Fruit fly (Drosophila melanogaster) whole organism, embryonic: ENCODE measurements around the gene bt.

Experiments
- B-H2 ChIP-seq: fragments of 200-800 bp; sonication (Bioruptor generic); optimal IDR thresholded peaks from 2 replicates; lab custom pipeline; 2018; ENCODE audit warnings: missing biosample characterization, mild to moderate bottlenecking, missing genetic modification characterization
- BtbVII ChIP-seq: fragments of 200-800 bp; sonication (Bioruptor generic); optimal IDR thresholded peaks from 3 replicates; lab custom pipeline; 2017; ENCODE audit warnings: missing biosample characterization, mild to moderate bottlenecking, missing genetic modification characterization
- CG12219 ChIP-seq: fragments of 200-800 bp; sonication (Bioruptor generic); optimal IDR thresholded peaks from 3 replicates; lab custom pipeline; 2018; ENCODE audit warnings: missing biosample characterization, mild to moderate bottlenecking, missing genetic modification characterization
- CG12236 ChIP-seq: fragments of 200-800 bp; sonication (Bioruptor generic); optimal IDR thresholded peaks from 2 replicates; lab custom pipeline; 2016; ENCODE audit warnings: missing biosample characterization, missing genetic modification characterization
- CG13287 ChIP-seq: fragments of 200-800 bp; sonication (Bioruptor generic); IDR thresholded peaks from 2 replicates; pipeline ENCODE4 v1.3.6; 2022; ENCODE audit warnings: missing biosample characterization, missing genetic modification characterization; ENCODE audit not compliant: partially characterized antibody
- CG13894 ChIP-seq: fragments of 200-800 bp; sonication (Bioruptor generic); optimal IDR thresholded peaks from 3 replicates; lab custom pipeline; 2018; ENCODE audit warnings: missing biosample characterization, mild to moderate bottlenecking, missing genetic modification characterization, moderate library complexity
- CG14965 ChIP-seq: fragments of 200-800 bp; sonication (Bioruptor generic); optimal IDR thresholded peaks from 2 replicates; lab custom pipeline; 2016; ENCODE audit warnings: missing biosample characterization, missing genetic modification characterization, borderline replicate concordance
- CG1602 ChIP-seq: fragments of 200-800 bp; sonication (Bioruptor generic); optimal IDR thresholded peaks from 3 replicates; lab custom pipeline; 2016; ENCODE audit warnings: missing biosample characterization, missing genetic modification characterization
- CG1603 ChIP-seq: fragments of 200-800 bp; sonication (Bioruptor generic); optimal IDR thresholded peaks from 2 replicates; lab custom pipeline; 2019; ENCODE audit warnings: missing biosample characterization, mild to moderate bottlenecking, missing genetic modification characterization, moderate library complexity
- CG17568 ChIP-seq: fragments of 200-800 bp; sonication (Bioruptor generic); optimal IDR thresholded peaks from 2 replicates; lab custom pipeline; 2018; ENCODE audit warnings: missing biosample characterization, mild to moderate bottlenecking, missing genetic modification characterization, moderate library complexity
- CG30403 ChIP-seq: fragments of 200-800 bp; sonication (Bioruptor generic); optimal IDR thresholded peaks from 3 replicates; lab custom pipeline; 2016; ENCODE audit warnings: missing biosample characterization, missing genetic modification characterization
- CG31365 ChIP-seq: fragments of 200-800 bp; sonication (Bioruptor generic); optimal IDR thresholded peaks from 2 replicates; lab custom pipeline; 2018; ENCODE audit warnings: missing biosample characterization, mild to moderate bottlenecking, missing genetic modification characterization
- CG3163 ChIP-seq: fragments of 200-800 bp; sonication (Bioruptor generic); optimal IDR thresholded peaks from 3 replicates; lab custom pipeline; 2016; ENCODE audit warnings: missing biosample characterization, missing genetic modification characterization
- CG32532 ChIP-seq: fragments of 200-800 bp; sonication (Bioruptor generic); IDR thresholded peaks from 2 replicates; pipeline ENCODE4 v1.3.6; 2022; ENCODE audit warnings: missing biosample characterization, missing genetic modification characterization
- CG33557 ChIP-seq: fragments of 200-800 bp; sonication (Bioruptor generic); optimal IDR thresholded peaks from 2 replicates; lab custom pipeline; 2019; ENCODE audit warnings: missing biosample characterization, mild to moderate bottlenecking, missing genetic modification characterization, moderate library complexity
- CG3995 ChIP-seq: fragments of 200-800 bp; sonication (Bioruptor generic); optimal IDR thresholded peaks from 3 replicates; lab custom pipeline; 2016; ENCODE audit warnings: missing biosample characterization, missing genetic modification characterization
- CG4360 ChIP-seq: fragments of 200-800 bp; sonication (Bioruptor generic); IDR thresholded peaks from 2 replicates; pipeline ENCODE4 v1.3.6; 2022; ENCODE audit warnings: missing biosample characterization, missing genetic modification characterization
- CG4617 ChIP-seq: fragments of 200-800 bp; sonication (Bioruptor generic); optimal IDR thresholded peaks from 3 replicates; lab custom pipeline; 2016; ENCODE audit warnings: missing biosample characterization, missing genetic modification characterization, borderline replicate concordance
- CG6272 ChIP-seq: fragments of 200-800 bp; sonication (Bioruptor generic); IDR thresholded peaks from 2 replicates; pipeline ENCODE4 v1.3.6; 2022; ENCODE audit warnings: missing biosample characterization, missing genetic modification characterization
- CG6654 ChIP-seq: fragments of 200-800 bp; sonication (Bioruptor generic); optimal IDR thresholded peaks from 2 replicates; lab custom pipeline; 2017; ENCODE audit warnings: missing biosample characterization, mild to moderate bottlenecking, missing genetic modification characterization
- CG8089 ChIP-seq: fragments of 200-800 bp; sonication (Bioruptor generic); optimal IDR thresholded peaks from 3 replicates; lab custom pipeline; 2016; ENCODE audit warnings: missing biosample characterization, missing genetic modification characterization
- CG8765 ChIP-seq: fragments of 200-800 bp; sonication (Bioruptor generic); IDR thresholded peaks from 2 replicates; pipeline ENCODE4 v1.3.6; 2022; ENCODE audit warnings: missing biosample characterization, missing genetic modification characterization
- CrebB ChIP-seq: fragments of 200-800 bp; sonication (Bioruptor generic); optimal IDR thresholded peaks from 3 replicates; lab custom pipeline; 2018; ENCODE audit warnings: missing biosample characterization, mild to moderate bottlenecking, missing genetic modification characterization
- Ets65A ChIP-seq: fragments of 200-800 bp; sonication (Bioruptor generic); peaks from one replicate; lab custom pipeline; 2016; ENCODE audit warnings: missing biosample characterization, missing genetic modification characterization
- Ets97D ChIP-seq: fragments of 200-800 bp; sonication (Bioruptor generic); optimal IDR thresholded peaks from 3 replicates; lab custom pipeline; 2016; ENCODE audit warnings: missing biosample characterization, missing genetic modification characterization
- Jarid2 ChIP-seq: fragments of 200-800 bp; sonication (Bioruptor generic); optimal IDR thresholded peaks from 3 replicates; lab custom pipeline; 2017; ENCODE audit warnings: mild to moderate bottlenecking, missing biosample characterization, missing genetic modification reagents, missing genetic modification characterization
- Mes4 ChIP-seq: fragments of 200-800 bp; sonication (Bioruptor generic); optimal IDR thresholded peaks from 2 replicates; lab custom pipeline; 2016; ENCODE audit warnings: missing biosample characterization, missing genetic modification characterization
- Ptx1 ChIP-seq: fragments of 200-800 bp; sonication (Bioruptor generic); IDR thresholded peaks from 2 replicates; pipeline ENCODE4 v1.3.6; 2022; ENCODE audit warnings: missing biosample characterization, missing genetic modification characterization
- Sry-δ ChIP-seq: fragments of 200-800 bp; sonication (Bioruptor generic); optimal IDR thresholded peaks from 2 replicates; lab custom pipeline; 2016; ENCODE audit warnings: missing biosample characterization, missing genetic modification characterization
- bbx ChIP-seq: fragments of 200-800 bp; sonication (Bioruptor generic); IDR thresholded peaks from 2 replicates; pipeline ENCODE4 v1.3.6; 2022; ENCODE audit warnings: missing biosample characterization, missing genetic modification characterization; ENCODE audit not compliant: partially characterized antibody
- bowl ChIP-seq: fragments of 200-800 bp; sonication (Bioruptor generic); IDR thresholded peaks from 2 replicates; pipeline ENCODE4 v1.3.6; 2022; ENCODE audit warnings: missing biosample characterization, missing genetic modification characterization
- crol ChIP-seq: fragments of 200-800 bp; sonication (Bioruptor generic); IDR thresholded peaks from 2 replicates; pipeline ENCODE4 v1.3.6; 2022; ENCODE audit warnings: missing biosample characterization, missing genetic modification characterization
- cwo ChIP-seq: fragments of 200-800 bp; sonication (Bioruptor generic); optimal IDR thresholded peaks from 3 replicates; lab custom pipeline; 2017; ENCODE audit warnings: missing biosample characterization, missing genetic modification characterization, mild to moderate bottlenecking, moderate library complexity, missing genetic modification reagents
- disco-r ChIP-seq: fragments of 200-800 bp; sonication (Bioruptor generic); optimal IDR thresholded peaks from 2 replicates; lab custom pipeline; 2016; ENCODE audit warnings: missing biosample characterization, missing genetic modification characterization
- ewg ChIP-seq: fragments of 200-800 bp; sonication (Bioruptor generic); optimal IDR thresholded peaks from 3 replicates; lab custom pipeline; 2017; ENCODE audit warnings: mild to moderate bottlenecking, missing biosample characterization, missing genetic modification reagents, missing genetic modification characterization
- gem ChIP-seq: fragments of 200-800 bp; sonication (Bioruptor generic); optimal IDR thresholded peaks from 2 replicates; lab custom pipeline; 2019; ENCODE audit warnings: missing biosample characterization, mild to moderate bottlenecking, missing genetic modification characterization, moderate library complexity
- jigr1 ChIP-seq: fragments of 200-800 bp; sonication (Bioruptor generic); IDR thresholded peaks from 3 replicates; pipeline ENCODE4 v1.3.6; 2022; ENCODE audit warnings: missing biosample characterization, missing genetic modification characterization
- onecut ChIP-seq: fragments of 200-800 bp; sonication (Bioruptor generic); IDR thresholded peaks from 2 replicates; pipeline ENCODE4 v1.3.6; 2022; ENCODE audit warnings: missing biosample characterization, missing genetic modification characterization
- otp ChIP-seq: fragments of 200-800 bp; sonication (Bioruptor generic); IDR thresholded peaks from 3 replicates; pipeline ENCODE4, ENCODE4 v1.3.6; 2022; ENCODE audit warnings: missing biosample characterization, missing genetic modification characterization
- pb ChIP-seq: fragments of 200-800 bp; sonication (Bioruptor generic); optimal IDR thresholded peaks from 3 replicates; lab custom pipeline; 2016; ENCODE audit warnings: missing biosample characterization, missing genetic modification characterization
- peb ChIP-seq: fragments of 200-800 bp; sonication (Bioruptor generic); IDR thresholded peaks from 2 replicates; pipeline ENCODE4 v1.3.6; 2022; ENCODE audit warnings: missing biosample characterization, missing genetic modification characterization
- pfk ChIP-seq: fragments of 200-800 bp; sonication (Bioruptor generic); optimal IDR thresholded peaks from 2 replicates; lab custom pipeline; 2018; ENCODE audit warnings: missing biosample characterization, mild to moderate bottlenecking, missing genetic modification characterization, moderate library complexity
- pho ChIP-seq: fragments of 200-800 bp; sonication (Bioruptor generic); optimal IDR thresholded peaks from 2 replicates; lab custom pipeline; 2016; ENCODE audit warnings: missing biosample characterization, missing genetic modification characterization
- psq ChIP-seq: fragments of 200-800 bp; sonication (Bioruptor generic); optimal IDR thresholded peaks from 2 replicates; lab custom pipeline; 2017; ENCODE audit warnings: missing biosample characterization, missing genetic modification characterization
- ranshi ChIP-seq: fragments of 200-800 bp; sonication (Bioruptor generic); IDR thresholded peaks from 2 replicates; pipeline ENCODE4 v1.3.6; 2022; ENCODE audit warnings: missing biosample characterization, missing genetic modification characterization
- sens ChIP-seq: fragments of 200-800 bp; sonication (Bioruptor generic); peaks from one replicate; lab custom pipeline; 2016; ENCODE audit warnings: missing biosample characterization, missing genetic modification characterization
- sens-2 ChIP-seq: fragments of 200-800 bp; sonication (Bioruptor generic); IDR thresholded peaks from 2 replicates; pipeline ENCODE4 v1.3.6; 2022; ENCODE audit warnings: missing biosample characterization, missing genetic modification characterization
- seq ChIP-seq: fragments of 200-800 bp; sonication (Bioruptor generic); IDR thresholded peaks from 2 replicates; pipeline ENCODE4 v1.3.6; 2022; ENCODE audit warnings: missing biosample characterization, missing genetic modification characterization
- tup ChIP-seq: fragments of 200-800 bp; sonication (Bioruptor generic); optimal IDR thresholded peaks from 2 replicates; lab custom pipeline; 2016; ENCODE audit warnings: missing biosample characterization, mild to moderate bottlenecking, missing genetic modification characterization, moderate library complexity
- unc-4 ChIP-seq: fragments of 200-800 bp; sonication (Bioruptor generic); IDR thresholded peaks from 2 replicates; pipeline ENCODE4 v1.3.6; 2022; ENCODE audit warnings: missing biosample characterization, missing genetic modification characterization; ENCODE audit not compliant: partially characterized antibody
- wdn ChIP-seq: fragments of 200-800 bp; sonication (Bioruptor generic); IDR thresholded peaks from 2 replicates; pipeline ENCODE4 v1.3.6; 2022; ENCODE audit warnings: missing biosample characterization, missing genetic modification characterization
- zen2 ChIP-seq: fragments of 200-800 bp; sonication (Bioruptor generic); IDR thresholded peaks from 3 replicates; pipeline ENCODE4 v1.3.6; 2022; ENCODE audit warnings: missing biosample characterization, missing genetic modification characterization; ENCODE audit not compliant: partially characterized antibody

The bt gene

DNA sequence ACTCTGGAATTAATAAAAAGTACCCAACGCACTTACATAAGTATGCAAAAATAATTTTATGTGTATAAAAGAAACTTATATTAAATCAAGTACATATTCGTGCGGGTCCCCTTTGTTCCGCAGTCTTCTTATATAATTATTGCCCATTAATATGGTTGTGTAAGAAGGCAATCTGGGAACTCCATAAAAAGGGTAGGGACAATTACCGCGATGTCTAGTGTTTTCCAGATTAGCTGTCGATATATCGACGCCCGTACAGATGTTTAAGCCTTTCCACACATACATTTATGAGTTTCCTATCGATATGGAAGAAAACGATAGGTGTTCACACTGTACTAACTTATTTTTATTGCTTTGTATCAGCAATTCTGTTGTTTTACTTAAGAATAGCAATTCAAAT, 27.6 kb upstream of the bt start (continued):
- TF ChIP-seq CG12236 (GFP tag; lab: Kevin White, UChicago) (no peak), CG32532 (GFP tag; lab: Robert Waterston, UW) (no peak; the same call in 1 of the 2 replicates), Mes4 (GFP tag; lab: Kevin White, UChicago) (no peak), ewg (GFP tag; lab: Kevin White, UChicago) (no peak), CG33557 (GFP tag; lab: Kevin White, UChicago) (no peak), Sry-δ (peak; percentile 87), CG14965 (GFP tag; lab: Kevin White, UChicago) (no peak), CG4617 (GFP tag; lab: Kevin White, UChicago) (peak; percentile 39), CG31365 (no peak), Jarid2 (no peak), onecut (GFP tag; lab: Robert Waterston, UW) (peak; percentile 17; the same call in 1 of the 2 replicates), CG3995 (GFP tag; lab: Kevin White, UChicago) (peak; percentile 84), pb (GFP tag; lab: Kevin White, UChicago) (no peak), CG8765 (GFP tag; lab: Robert Waterston, UW) (no peak), CG13894 (peak; percentile 88), wdn (GFP tag; lab: Robert Waterston, UW) (no peak), CG17568 (GFP tag; lab: Kevin White, UChicago) (peak; percentile 34), disco-r (GFP tag; lab: Kevin White, UChicago) (no peak), crol (GFP tag; lab: Robert Waterston, UW) (no peak), CG12219 (GFP tag; lab: Kevin White, UChicago) (no peak), bowl (GFP tag; lab: Robert Waterston, UW) (no peak), cwo (GFP tag; lab: Kevin White, UChicago) (no peak), CG3163 (peak; percentile 26), CG13287 (peak; percentile 93; the same call in 1 of the 2 replicates), tup (no peak), CG6654 (GFP tag; lab: Kevin White, UChicago) (no peak), Ets97D (GFP tag; lab: Kevin White, UChicago) (peak; percentile 84), CG8089 (GFP tag; lab: Kevin White, UChicago) (peak; percentile 33), CG1603 (peak; percentile 85), CG4360 (GFP tag; lab: Robert Waterston, UW) (no peak), ranshi (GFP tag; lab: Robert Waterston, UW) (no peak), pfk (GFP tag; lab: Kevin White, UChicago) (peak; percentile 46), sens (GFP tag; lab: Kevin White, UChicago) (peak; percentile 87), CG6272 (GFP tag; lab: Robert Waterston, UW) (no peak), seq (no peak), sens-2 (GFP tag; lab: Robert Waterston, UW) (no peak), Ets65A (GFP tag; lab: Kevin White, UChicago) (no peak), unc-4 (no peak; the same call in 1 of the 2 replicates), peb (no peak), psq (GFP tag; lab: Kevin White, UChicago) (no peak), otp (GFP tag; lab: Robert Waterston, UW) (no peak), CG1602 (GFP tag; lab: Kevin White, UChicago) (peak; percentile 4), BtbVII (peak; percentile 8), CG30403 (peak; percentile 40), Ptx1 (no peak), gem (peak; percentile 31), pho (GFP tag; lab: Kevin White, UChicago) (peak; percentile 56), jigr1 (GFP tag; lab: Robert Waterston, UW) (no peak), zen2 (no peak; the same call in 2 of the 3 replicates), B-H2 (GFP tag; lab: Kevin White, UChicago) (peak; percentile 60), bbx (GFP tag; lab: Robert Waterston, UW) (peak; percentile 98), CrebB (tag; lab: Kevin White, UChicago) (no peak)
